Fruit fly (Drosophila melanogaster): ENCODE results near the gene CG3402.

Gene CG3402

DNA sequence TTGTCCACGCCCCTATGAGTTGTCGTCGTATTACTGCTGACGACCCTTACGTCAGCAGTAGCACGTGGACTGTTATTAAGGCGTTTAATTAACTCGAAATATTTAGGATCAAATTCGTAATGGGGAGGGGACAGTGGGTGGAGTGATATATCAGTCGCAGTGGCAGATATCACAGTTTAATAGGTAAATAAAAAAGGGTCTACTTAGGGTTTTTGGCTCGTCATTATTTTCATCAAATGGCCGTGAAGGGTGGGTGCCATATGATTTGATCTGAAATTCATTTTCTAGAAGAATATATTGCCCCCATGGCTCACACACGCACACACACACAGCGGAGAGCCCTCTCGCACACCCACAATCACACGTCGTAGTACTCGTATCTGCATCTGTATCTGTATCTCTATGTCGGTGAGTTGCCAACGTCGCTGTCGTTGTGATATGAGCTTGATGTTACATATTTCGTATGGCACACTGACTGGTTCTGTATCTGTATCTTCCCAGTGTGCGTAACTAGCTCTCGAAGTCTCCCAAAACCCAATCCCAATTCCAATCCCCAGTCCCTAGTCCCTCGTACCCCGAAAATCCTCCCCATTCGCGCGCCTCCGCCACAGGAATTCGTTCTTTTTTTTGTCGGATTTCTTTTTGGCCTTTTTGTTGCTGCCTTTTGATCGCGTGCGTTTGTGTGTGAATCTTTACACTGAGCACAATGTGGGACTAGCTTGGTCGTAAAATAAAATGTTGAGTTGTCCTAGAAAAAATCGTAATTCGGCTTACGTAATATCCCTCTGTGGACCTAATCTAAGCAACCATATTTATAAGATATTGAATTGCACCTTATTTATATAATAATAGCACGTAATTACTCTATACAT, 25.9 kb downstream of the CG3402 start (continued):
- no peak for TF ChIP-seq kay (GFP tag; optimal IDR thresholded peaks at IDR 0.05)
- peak; percentile 23; the same call in 1 of the 3 replicates for TF ChIP-seq CG14050 (GFP tag; IDR thresholded peaks at IDR 0.05)
- TF ChIP-seq Camta (GFP tag; optimal IDR thresholded peaks at IDR 0.05), result peak; percentile 5
- TF ChIP-seq sc (optimal IDR thresholded peaks at IDR 0.05), result no peak
- peak; percentile 11 for TF ChIP-seq sc (GFP tag; optimal IDR thresholded peaks at IDR 0.05)
- no peak for TF ChIP-seq Sry-δ (GFP tag; optimal IDR thresholded peaks at IDR 0.05)
- no peak for TF ChIP-seq h (optimal IDR thresholded peaks at IDR 0.05)
- TF ChIP-seq CG3407 (GFP tag; optimal IDR thresholded peaks at IDR 0.05), result no peak
- peak; percentile 1 for TF ChIP-seq Usf (GFP tag; optimal IDR thresholded peaks at IDR 0.05)
- TF ChIP-seq repo (GFP tag; optimal IDR thresholded peaks at IDR 0.05), result peak; percentile 24
- no peak for TF ChIP-seq Spps (tag; optimal IDR thresholded peaks at IDR 0.05)
- TF ChIP-seq az2 (GFP tag; optimal IDR thresholded peaks at IDR 0.05), result peak; percentile 34
- TF ChIP-seq phol (tag; optimal IDR thresholded peaks at IDR 0.05), result peak; percentile 51
- TF ChIP-seq fd96Cb (tag; optimal IDR thresholded peaks at IDR 0.05), result peak; percentile 39
- peak; percentile 22 for TF ChIP-seq gcm (GFP tag; optimal IDR thresholded peaks at IDR 0.05)
- TF ChIP-seq Hsf (GFP tag; optimal IDR thresholded peaks at IDR 0.05), result peak; percentile 34
- peak; percentile 63; the same call in 2 of the 3 replicates for TF ChIP-seq CG11456 (GFP tag; IDR thresholded peaks at IDR 0.05)
- TF ChIP-seq CkIIα-i1 (GFP tag; IDR thresholded peaks at IDR 0.05), result no peak
- TF ChIP-seq CG9797 (GFP tag; optimal IDR thresholded peaks at IDR 0.05), result no peak
- TF ChIP-seq CG7357 (GFP tag; IDR thresholded peaks at IDR 0.05), result peak; percentile 44; the same call in 1 of the 3 replicates
- no peak for TF ChIP-seq Dek (tag; optimal IDR thresholded peaks at IDR 0.05)
- TF ChIP-seq CG7839 (tag; optimal IDR thresholded peaks at IDR 0.05), result peak; percentile 46
- TF ChIP-seq CG2678 (tag; optimal IDR thresholded peaks at IDR 0.05), result peak; percentile 54
- peak; percentile 47 for TF ChIP-seq CoRest (tag; optimal IDR thresholded peaks at IDR 0.05)
- peak; percentile 47 for TF ChIP-seq CG1233 (GFP tag; optimal IDR thresholded peaks at IDR 0.05)
- TF ChIP-seq CG18599 (GFP tag; optimal IDR thresholded peaks at IDR 0.05), result peak; percentile 34
- TF ChIP-seq E2f1 (GFP tag; IDR thresholded peaks at IDR 0.05), result peak; percentile 57; the same call in 1 of the 2 replicates
- peak; percentile 23 for TF ChIP-seq CG12659 (GFP tag; optimal IDR thresholded peaks at IDR 0.05)
- peak; percentile 21 for TF ChIP-seq CG2120 (GFP tag; optimal IDR thresholded peaks at IDR 0.05)
- TF ChIP-seq da (GFP tag; optimal IDR thresholded peaks at IDR 0.05), result no peak
- peak; percentile 36 for TF ChIP-seq ftz-f1 (GFP tag; optimal IDR thresholded peaks at IDR 0.05)
- no peak for TF ChIP-seq Myb (GFP tag; optimal IDR thresholded peaks at IDR 0.05)
- peak; percentile 12 for TF ChIP-seq ab (GFP tag; optimal IDR thresholded peaks at IDR 0.05)
- peak; percentile 23 for TF ChIP-seq CG10274 (GFP tag; optimal IDR thresholded peaks at IDR 0.05)
- peak; percentile 28 for TF ChIP-seq CG13775 (GFP tag; optimal IDR thresholded peaks at IDR 0.05)
- peak; percentile 47 for TF ChIP-seq grau (tag; optimal IDR thresholded peaks at IDR 0.05)
- TF ChIP-seq chif (GFP tag; optimal IDR thresholded peaks at IDR 0.05), result peak in 1 of 2 experiments; percentile 13
- no peak for TF ChIP-seq org-1 (GFP tag; optimal IDR thresholded peaks at IDR 0.05)
- peak; percentile 92 for TF ChIP-seq kni (GFP tag; optimal IDR thresholded peaks at IDR 0.05)
- TF ChIP-seq CG1603 (tag; optimal IDR thresholded peaks at IDR 0.05), result peak; percentile 48
- peak; percentile 61 for TF ChIP-seq sisA (GFP tag; IDR thresholded peaks at IDR 0.05)
- peak; percentile 57 for TF ChIP-seq grn (GFP tag; optimal IDR thresholded peaks at IDR 0.05)
- TF ChIP-seq sug (tag; optimal IDR thresholded peaks at IDR 0.05), result peak; percentile 65
- TF ChIP-seq CG4424 (GFP tag; optimal IDR thresholded peaks at IDR 0.05), result peak; percentile 27
- peak; percentile 41 for TF ChIP-seq dmrt11E (tag; optimal IDR thresholded peaks at IDR 0.05)
- peak; percentile 69 for TF ChIP-seq exex (tag; optimal IDR thresholded peaks at IDR 0.05)
- no peak for TF ChIP-seq CG10654 (GFP tag; optimal IDR thresholded peaks at IDR 0.05)
- TF ChIP-seq shn (GFP tag; optimal IDR thresholded peaks at IDR 0.05), result peak; percentile 4
- no peak for TF ChIP-seq CG5180 (GFP tag; optimal IDR thresholded peaks at IDR 0.05)

Measured in whole organism, embryonic.